Fruit fly (Drosophila melanogaster): ENCODE measurements around the gene CG13794.

DNA sequence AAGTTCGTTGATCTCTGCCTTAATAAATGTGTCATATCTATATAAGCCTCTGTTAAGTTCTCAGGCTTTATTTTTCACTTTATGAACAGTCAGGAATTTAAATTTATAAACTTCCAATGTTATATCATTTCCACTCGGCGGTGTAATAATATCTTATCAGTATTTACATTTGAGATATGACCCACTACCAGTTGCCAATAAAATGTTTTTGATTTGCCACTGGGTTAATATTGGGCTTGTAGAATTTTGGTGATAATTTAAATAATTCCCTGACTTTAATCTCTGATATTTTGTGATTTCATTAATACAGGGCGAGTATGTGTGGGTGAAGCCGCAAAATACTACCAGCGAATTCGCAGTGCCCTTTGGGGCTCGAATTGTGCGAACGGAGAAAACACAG lies 42.3 kb downstream of the CG13794 start:
- TF ChIP-seq lbe (GFP tag; optimal IDR thresholded peaks at IDR 0.05) (no peak), abd-A (tag; optimal IDR thresholded peaks at IDR 0.05) (no peak), CG34224 (GFP tag; IDR thresholded peaks at IDR 0.05; ENCODE audit: partially characterized antibody) (no peak), ase (GFP tag; IDR thresholded peaks at IDR 0.05) (no peak), CG7963 (GFP tag; IDR thresholded peaks at IDR 0.05; ENCODE audit: partially characterized antibody) (no peak), CG42726 (GFP tag; IDR thresholded peaks at IDR 0.05; ENCODE audit: partially characterized antibody) (no peak)

Measured in whole organism, embryonic.